Worm (Caenorhabditis elegans) whole organism, L4 larva: ENCODE data around the gene mboa-4.

Experiments
- D1046.2 ChIP-seq: fragments of 200-800 bp; sonication (Bioruptor generic); IDR thresholded peaks from 2 replicates; pipeline ENCODE4 v1.3.6; 2022; ENCODE audit warnings: missing genetic modification characterization, missing compliant biosample characterization
- F10B5.3 ChIP-seq: sonication (generic microtip); optimal IDR thresholded peaks from 2 replicates; lab custom pipeline; 2016; ENCODE audit warnings: mild to moderate bottlenecking, missing genetic modification characterization, missing compliant biosample characterization
- aha-1 ChIP-seq: fragments of 150-350 bp; peaks from one replicate; lab custom pipeline; 2014; ENCODE audit warnings: missing biosample characterization, missing genetic modification characterization
- aly-2 ChIP-seq: sonication (generic microtip); optimal IDR thresholded peaks from 2 replicates; lab custom pipeline; 2018; ENCODE audit warnings: missing biosample characterization, missing genetic modification characterization
- ama-1 ChIP-seq: fragments of 150-350 bp; optimal IDR thresholded peaks from 2 replicates; lab custom pipeline; 2014; ENCODE audit warnings: inconsistent platforms, mixed read lengths
- ceh-28 ChIP-seq: fragments of 150-350 bp; optimal IDR thresholded peaks from 2 replicates; lab custom pipeline; 2014; ENCODE audit warnings: missing biosample characterization, missing genetic modification reagents, missing genetic modification characterization
- ceh-82 ChIP-seq: sonication (generic microtip); optimal IDR thresholded peaks from 2 replicates; lab custom pipeline; 2017; ENCODE audit warnings: missing biosample characterization, missing genetic modification characterization
- ces-1 ChIP-seq: fragments of 150-350 bp; sonication (generic microtip); optimal IDR thresholded peaks from 4 replicates; lab custom pipeline; 2014; ENCODE audit warnings: missing biosample characterization, missing genetic modification reagents, missing genetic modification characterization
- ctbp-1 ChIP-seq: fragments of 200-800 bp; sonication (Bioruptor generic); IDR thresholded peaks from 2 replicates; pipeline ENCODE4 v1.3.6; 2022; ENCODE audit warnings: missing genetic modification reagents, missing genetic modification characterization, missing compliant biosample characterization
- daf-16 ChIP-seq, 3 experiments: sonication (generic microtip); optimal IDR thresholded peaks; 2 replicates each; lab custom pipeline; 2016 to 2017; ENCODE audit warnings: missing genetic modification characterization in 3 of 3, missing genetic modification reagents in 3 of 3, mild to moderate bottlenecking in 2 of 3, missing compliant biosample characterization in 2 of 3, missing biosample characterization in 1 of 3, moderate library complexity in 1 of 3
- daf-8 ChIP-seq: fragments of 200-800 bp; sonication (Bioruptor generic); IDR thresholded peaks from 2 replicates; pipeline ENCODE4 v1.3.6; 2022; ENCODE audit warnings: missing genetic modification characterization, missing compliant biosample characterization
- dmd-6 ChIP-seq: fragments of 200-800 bp; sonication (Bioruptor generic); IDR thresholded peaks from 2 replicates; pipeline ENCODE4 v1.3.6; 2022; ENCODE audit warnings: missing genetic modification reagents, missing genetic modification characterization, missing compliant biosample characterization
- dmd-8 ChIP-seq: fragments of 200-800 bp; sonication (Bioruptor generic); IDR thresholded peaks from 2 replicates; pipeline ENCODE4 v1.3.6; 2022; ENCODE audit warnings: missing genetic modification characterization, missing compliant biosample characterization
- dve-1 ChIP-seq: sonication (generic microtip); optimal IDR thresholded peaks from 2 replicates; lab custom pipeline; 2017; ENCODE audit warnings: antibody characterized with exemption, mild to moderate bottlenecking, missing genetic modification characterization, missing compliant biosample characterization; ENCODE audit not compliant: insufficient read depth
- gei-8 ChIP-seq: fragments of 200-800 bp; sonication (Bioruptor generic); optimal IDR thresholded peaks from 2 replicates; lab custom pipeline; 2018; ENCODE audit warnings: mild to moderate bottlenecking, missing genetic modification characterization, missing compliant biosample characterization
- hlh-11 ChIP-seq: fragments of 200-800 bp; sonication (Bioruptor generic); optimal IDR thresholded peaks from 2 replicates; lab custom pipeline; 2018; ENCODE audit warnings: mild to moderate bottlenecking, missing genetic modification characterization, missing compliant biosample characterization
- hlh-30 ChIP-seq: sonication (generic microtip); optimal IDR thresholded peaks from 2 replicates; lab custom pipeline; 2017; ENCODE audit warnings: antibody characterized with exemption, mild to moderate bottlenecking, missing genetic modification characterization, missing compliant biosample characterization; ENCODE audit not compliant: insufficient read depth
- hmg-1.1 ChIP-seq: fragments of 200-800 bp; sonication (Bioruptor generic); IDR thresholded peaks from 2 replicates; pipeline ENCODE4 v1.3.6; 2022; ENCODE audit warnings: missing genetic modification reagents, missing genetic modification characterization, missing compliant biosample characterization
- lim-7 ChIP-seq: fragments of 200-800 bp; sonication (Bioruptor generic); IDR thresholded peaks from 2 replicates; pipeline ENCODE4 v1.3.6; 2022; ENCODE audit warnings: missing genetic modification characterization, missing compliant biosample characterization
- lin-13 ChIP-seq: fragments of 150-350 bp; optimal IDR thresholded peaks from 2 replicates; lab custom pipeline; 2014; ENCODE audit warnings: missing biosample characterization, missing genetic modification reagents, missing genetic modification characterization
- lin-29 ChIP-seq: fragments of 200-800 bp; sonication (Bioruptor generic); IDR thresholded peaks from 2 replicates; pipeline ENCODE4 v1.3.6; 2022; ENCODE audit warnings: missing genetic modification reagents, missing genetic modification characterization, missing compliant biosample characterization
- lin-38 ChIP-seq: fragments of 200-800 bp; sonication (Bioruptor generic); IDR thresholded peaks from 2 replicates; pipeline ENCODE4 v1.3.6; 2022; ENCODE audit warnings: missing genetic modification reagents, missing genetic modification characterization, missing compliant biosample characterization
- lir-3 ChIP-seq: sonication (generic microtip); optimal IDR thresholded peaks from 2 replicates; lab custom pipeline; 2016; ENCODE audit warnings: mild to moderate bottlenecking, missing genetic modification characterization, missing compliant biosample characterization
- lsy-2 ChIP-seq, 2 experiments: fragments of 150-350 bp in 1 of 2; sonication (generic microtip) in 1 of 2; optimal IDR thresholded peaks; 2 replicates each; lab custom pipeline; 2014 to 2017; ENCODE audit warnings: missing biosample characterization in 2 of 2, missing genetic modification characterization in 2 of 2
- mdl-1 ChIP-seq, 2 experiments: fragments of 150-350 bp in 1 of 2; sonication (generic microtip) in 1 of 2; optimal IDR thresholded peaks; 2 replicates each; lab custom pipeline; 2014 to 2017; ENCODE audit warnings: missing biosample characterization in 2 of 2, missing genetic modification characterization in 2 of 2
- mep-1 ChIP-seq: fragments of 150-350 bp; sonication (generic microtip); optimal IDR thresholded peaks from 3 replicates; lab custom pipeline; 2014; ENCODE audit warnings: missing biosample characterization, missing genetic modification characterization
- mxl-2 ChIP-seq: fragments of 200-800 bp; sonication (Bioruptor generic); conservative IDR thresholded peaks from 2 replicates; pipeline ENCODE4 v1.3.6; 2022; ENCODE audit warnings: missing genetic modification reagents, missing genetic modification characterization, missing compliant biosample characterization
- mxl-3 ChIP-seq: fragments of 200-800 bp; sonication (Bioruptor generic); optimal IDR thresholded peaks from 2 replicates; lab custom pipeline; 2018; ENCODE audit warnings: mild to moderate bottlenecking, missing genetic modification characterization, missing compliant biosample characterization
- nhr-10 ChIP-seq: fragments of 150-350 bp; optimal IDR thresholded peaks from 2 replicates; lab custom pipeline; 2014; ENCODE audit warnings: missing biosample characterization, missing genetic modification characterization
- nhr-102 ChIP-seq: sonication (generic microtip); optimal IDR thresholded peaks from 2 replicates; lab custom pipeline; 2016; ENCODE audit warnings: mild to moderate bottlenecking, missing genetic modification characterization, moderate library complexity, missing compliant biosample characterization
- nhr-11 ChIP-seq: fragments of 150-350 bp; optimal IDR thresholded peaks from 2 replicates; lab custom pipeline; 2014; ENCODE audit warnings: missing biosample characterization, missing genetic modification characterization
- nhr-25 ChIP-seq: sonication (generic microtip); optimal IDR thresholded peaks from 2 replicates; lab custom pipeline; 2017; ENCODE audit warnings: missing genetic modification characterization, mild to moderate bottlenecking, missing compliant biosample characterization, antibody characterized with exemption, moderate library complexity, borderline replicate concordance; ENCODE audit not compliant: insufficient read depth
- nhr-48 ChIP-seq: sonication (generic microtip); optimal IDR thresholded peaks from 2 replicates; lab custom pipeline; 2016; ENCODE audit warnings: mild to moderate bottlenecking, missing genetic modification characterization, missing compliant biosample characterization
- nhr-76 ChIP-seq: fragments of 150-350 bp; optimal IDR thresholded peaks from 2 replicates; lab custom pipeline; 2014; ENCODE audit warnings: missing biosample characterization, missing genetic modification characterization
- pqm-1 ChIP-seq: sonication (generic microtip); optimal IDR thresholded peaks from 2 replicates; lab custom pipeline; 2017; ENCODE audit warnings: missing biosample characterization, missing genetic modification characterization
- sdz-12 ChIP-seq: fragments of 200-800 bp; sonication (Bioruptor generic); optimal IDR thresholded peaks from 2 replicates; lab custom pipeline; 2018; ENCODE audit warnings: mild to moderate bottlenecking, missing genetic modification characterization, missing compliant biosample characterization
- set-16 ChIP-seq: fragments of 200-800 bp; sonication (Bioruptor generic); IDR thresholded peaks from 2 replicates; pipeline ENCODE4 v1.3.6; 2022; ENCODE audit warnings: missing genetic modification reagents, missing genetic modification characterization, missing compliant biosample characterization
- snpc-1.2 ChIP-seq: fragments of 200-800 bp; sonication (Bioruptor generic); IDR thresholded peaks from 2 replicates; pipeline ENCODE4 v1.3.6; 2022; ENCODE audit warnings: missing genetic modification reagents, missing genetic modification characterization, missing compliant biosample characterization
- snpc-4 ChIP-seq: fragments of 150-350 bp; optimal IDR thresholded peaks from 2 replicates; lab custom pipeline; 2014; ENCODE audit warnings: missing biosample characterization, missing genetic modification characterization
- spr-1 ChIP-seq: sonication (generic microtip); optimal IDR thresholded peaks from 2 replicates; lab custom pipeline; 2016; ENCODE audit warnings: mild to moderate bottlenecking, missing genetic modification characterization, missing compliant biosample characterization
- spr-3 ChIP-seq: fragments of 200-800 bp; sonication (Bioruptor generic); optimal IDR thresholded peaks from 2 replicates; lab custom pipeline; 2018; ENCODE audit warnings: mild to moderate bottlenecking, missing genetic modification characterization, missing compliant biosample characterization
- tag-97 ChIP-seq: fragments of 200-800 bp; sonication (Bioruptor generic); IDR thresholded peaks from 2 replicates; pipeline ENCODE4 v1.3.6; 2022; ENCODE audit warnings: missing genetic modification characterization, missing compliant biosample characterization
- tra-1 ChIP-seq: fragments of 200-800 bp; sonication (Bioruptor generic); IDR thresholded peaks from 2 replicates; pipeline ENCODE4 v1.3.6; 2022; ENCODE audit warnings: missing genetic modification reagents, missing genetic modification characterization, missing compliant biosample characterization
- unc-130 ChIP-seq: sonication (generic microtip); optimal IDR thresholded peaks from 2 replicates; lab custom pipeline; 2016; ENCODE audit warnings: missing genetic modification reagents, missing genetic modification characterization, missing compliant biosample characterization
- unc-62 ChIP-seq, 3 experiments: fragments of 150-350 bp in 1 of 3; sonication (generic microtip); optimal IDR thresholded peaks in 2 of 3; peaks in 1 of 3; 1 replicate in 1 of 3; 2 replicates in 2 of 3; lab custom pipeline; 2014 to 2017; ENCODE audit warnings: missing biosample characterization in 3 of 3, missing genetic modification characterization in 3 of 3, missing genetic modification reagents in 3 of 3, missing genotype in 1 of 3
- vab-7 ChIP-seq: fragments of 200-800 bp; sonication (Bioruptor generic); IDR thresholded peaks from 2 replicates; pipeline ENCODE4 v1.3.6; 2022; ENCODE audit warnings: missing genetic modification reagents, missing genetic modification characterization, missing compliant biosample characterization
- zag-1 ChIP-seq: fragments of 150-350 bp; optimal IDR thresholded peaks from 2 replicates; lab custom pipeline; 2014; ENCODE audit warnings: missing biosample characterization, missing genetic modification characterization
- zfp-2 ChIP-seq: sonication (generic microtip); optimal IDR thresholded peaks from 2 replicates; lab custom pipeline; 2016; ENCODE audit warnings: mild to moderate bottlenecking, missing genetic modification characterization, missing compliant biosample characterization
- zfp-3 ChIP-seq: fragments of 200-800 bp; sonication (Bioruptor generic); conservative IDR thresholded peaks from 2 replicates; pipeline ENCODE4 v1.3.6; 2022; ENCODE audit warnings: missing genetic modification reagents, missing genetic modification characterization, missing compliant biosample characterization
- ztf-11 ChIP-seq: fragments of 150-350 bp; optimal IDR thresholded peaks from 2 replicates; lab custom pipeline; 2014; ENCODE audit warnings: missing biosample characterization, missing genetic modification characterization

The mboa-4 gene

DNA sequence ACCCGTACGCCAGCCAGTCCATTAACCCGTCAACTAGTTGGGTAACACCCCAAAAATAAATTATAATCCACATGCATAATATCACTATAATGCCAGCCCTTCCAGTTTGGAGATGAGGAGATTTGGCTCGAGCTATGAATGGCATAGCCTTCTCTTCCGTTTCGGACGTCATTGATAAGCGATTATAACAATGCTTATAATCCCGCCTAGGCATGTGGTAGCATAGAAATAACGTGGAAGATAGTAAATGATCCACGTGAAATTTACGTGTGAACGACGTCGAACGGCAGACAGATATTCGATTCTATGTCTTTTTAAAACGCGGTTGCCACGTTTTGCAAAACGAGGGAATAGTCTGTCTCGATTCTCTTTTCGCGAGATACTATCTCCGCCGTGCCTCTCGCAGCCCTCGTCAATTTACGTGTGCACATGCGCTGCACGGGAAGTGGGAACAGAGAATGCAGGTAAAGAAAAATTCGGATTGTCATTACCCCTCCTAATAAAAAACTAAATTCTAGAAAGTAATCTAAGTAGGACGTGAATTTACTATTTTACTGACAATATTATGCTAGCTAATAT, 10.9 kb downstream of the mboa-4 start (continued):
- TF ChIP-seq ztf-11 (no peak), F10B5.3 (tag; lab: Kevin White, UChicago) (no peak), nhr-11 (tag; lab: Kevin White, UChicago) (no peak), spr-1 (tag; lab: Kevin White, UChicago) (no peak), daf-16 (GFP tag; optimal IDR thresholded peaks at IDR 0.05; lab: Kevin White, UChicago) (no peak), daf-16 (tag; optimal IDR thresholded peaks at IDR 0.05; lab: Kevin White, UChicago) (no peak), zfp-2 (tag; lab: Kevin White, UChicago) (no peak), lim-7 (GFP tag; lab: Robert Waterston, UW) (no peak), tra-1 (GFP tag; lab: Robert Waterston, UW) (no peak), sdz-12 (GFP tag; lab: Kevin White, UChicago) (no peak), nhr-76 (tag; lab: Kevin White, UChicago) (no peak), aly-2 (tag; lab: Kevin White, UChicago) (no peak), zag-1 (tag; lab: Kevin White, UChicago) (no peak), snpc-1.2 (0 out of 2 replicates have a peak, but pooled peaks have one; percentile 10), ctbp-1 (no peak), hlh-30 (peak; percentile 49), vab-7 (no peak), daf-8 (GFP tag; lab: Robert Waterston, UW) (no peak), dmd-6 (GFP tag; lab: Robert Waterston, UW) (peak; percentile 59), mxl-3 (GFP tag; lab: Kevin White, UChicago) (peak; percentile 84), snpc-4 (tag; lab: Kevin White, UChicago) (no peak), pqm-1 (tag; lab: Kevin White, UChicago) (no peak), lin-29 (GFP tag; lab: Robert Waterston, UW) (no peak), aha-1 (tag; lab: Kevin White, UChicago) (peak; percentile 8), set-16 (GFP tag; lab: Robert Waterston, UW) (no peak), nhr-10 (tag; lab: Kevin White, UChicago) (no peak), lin-13 (GFP tag; lab: Kevin White, UChicago) (no peak), lir-3 (no peak), nhr-25 (tag; lab: Kevin White, UChicago) (no peak), tag-97 (GFP tag; lab: Robert Waterston, UW) (no peak), unc-130 (GFP tag; lab: Kevin White, UChicago) (no peak), lsy-2 (tag; optimal IDR thresholded peaks at IDR 0.05; lab: Kevin White, UChicago) (peak in 1 of 2 experiments; percentile 40), lin-38 (GFP tag; lab: Robert Waterston, UW) (no peak), dve-1 (tag; lab: Kevin White, UChicago) (peak; percentile 16), gei-8 (no peak), mxl-2 (no peak; the same call in none of the 2 replicates), mep-1 (tag; lab: Kevin White, UChicago) (no peak), hmg-1.1 (no peak), ceh-82 (no peak), hlh-11 (peak; percentile 49), ceh-28 (tag; lab: Kevin White, UChicago) (no peak), spr-3 (no peak)

DNA sequence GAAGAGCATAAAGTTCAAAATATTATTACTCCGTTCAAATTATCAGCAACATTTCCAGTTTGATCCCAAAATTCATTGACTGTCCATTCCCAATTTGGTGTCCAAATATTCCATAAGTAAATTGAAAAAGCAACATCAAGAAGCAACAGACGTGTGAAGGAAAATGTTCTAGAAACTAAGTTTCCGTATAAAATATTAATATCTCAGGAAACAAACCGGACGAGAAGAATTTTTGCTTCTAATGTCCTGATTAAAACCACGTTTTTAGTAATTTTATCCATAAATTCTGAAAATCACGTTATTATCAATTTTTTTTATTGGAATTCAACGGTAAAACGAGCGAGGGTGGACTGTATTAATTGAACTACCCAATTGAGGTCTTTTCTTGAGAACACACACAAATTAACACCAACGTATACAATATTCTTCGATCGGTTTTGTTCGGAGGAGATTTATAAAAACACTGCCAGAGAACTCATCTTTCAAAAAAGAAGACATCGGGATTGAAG, 12.8 kb downstream of the mboa-4 start, which contains the start of gene pigq-1:
Gene pigq-1 (minus strand): TSS at position 286 of the 509 bp plus-strand sequence.
- no peak for TF ChIP-seq mdl-1 (tag; optimal IDR thresholded peaks at IDR 0.05; lab: Kevin White, UChicago)
- no peak for TF ChIP-seq lin-29 (GFP tag; lab: Robert Waterston, UW)
- no peak for TF ChIP-seq D1046.2 (GFP tag; lab: Robert Waterston, UW)
- TF ChIP-seq ama-1 = peak; percentile 89
- TF ChIP-seq unc-130 (GFP tag; lab: Kevin White, UChicago) = no peak
- peak; percentile 61; the same call in 1 of the 2 replicates for TF ChIP-seq zfp-3 (GFP tag; lab: Robert Waterston, UW)
- TF ChIP-seq gei-8 = peak; percentile 31
- no peak for TF ChIP-seq ces-1 (GFP tag; lab: Kevin White, UChicago)
- peak; percentile 63 for TF ChIP-seq mep-1 (tag; lab: Kevin White, UChicago)
- TF ChIP-seq nhr-48 (tag; lab: Kevin White, UChicago) = peak; percentile 40
- no peak for TF ChIP-seq dmd-8 (GFP tag; lab: Robert Waterston, UW)
- TF ChIP-seq unc-62 (GFP tag; optimal IDR thresholded peaks at IDR 0.05 in 1 of 2; lab: Kevin White, UChicago) = no peak
- TF ChIP-seq unc-62 (tag; optimal IDR thresholded peaks at IDR 0.05; lab: Kevin White, UChicago) = no peak
- TF ChIP-seq hlh-30 = no peak
- TF ChIP-seq aly-2 (tag; lab: Kevin White, UChicago) = no peak
- TF ChIP-seq sdz-12 (GFP tag; lab: Kevin White, UChicago) = no peak
- no peak for TF ChIP-seq set-16 (GFP tag; lab: Robert Waterston, UW)
- TF ChIP-seq nhr-102 (tag; lab: Kevin White, UChicago) = peak; percentile 77
